Worm (Caenorhabditis elegans) whole organism, young adult: ENCODE data around the gene srd-13.
A peak's percentile ranks its signal among the peaks of the same experiment; 100 is the strongest.

Experiments
- B0019.2 ChIP-seq: fragments of 200-800 bp; sonication (Bioruptor generic); conservative IDR thresholded peaks from 2 replicates; pipeline ENCODE4 v1.3.6; 2022; ENCODE audit warnings: missing genetic modification reagents, missing genetic modification characterization, missing compliant biosample characterization
- C06A6.2 ChIP-seq: fragments of 200-800 bp; sonication (Bioruptor generic); conservative IDR thresholded peaks from 2 replicates; pipeline ENCODE4 v1.3.6; 2022; ENCODE audit warnings: missing genetic modification characterization, missing compliant biosample characterization
- C17E4.6 ChIP-seq: fragments of 200-800 bp; sonication (Bioruptor generic); IDR thresholded peaks from 2 replicates; pipeline ENCODE4 v1.3.6; 2022; ENCODE audit warnings: missing genetic modification reagents, missing genetic modification characterization, missing compliant biosample characterization
- F39B2.1 ChIP-seq: fragments of 200-800 bp; sonication (Bioruptor generic); IDR thresholded peaks from 2 replicates; pipeline ENCODE4 v1.3.6; 2022; ENCODE audit warnings: missing genetic modification reagents, missing genetic modification characterization, missing compliant biosample characterization
- F57A8.1 ChIP-seq: fragments of 200-800 bp; sonication (Bioruptor generic); optimal IDR thresholded peaks from 2 replicates; lab custom pipeline; 2018; ENCODE audit warnings: mild to moderate bottlenecking, missing genetic modification characterization, moderate library complexity, missing compliant biosample characterization
- K12H6.12 ChIP-seq: fragments of 200-800 bp; sonication (Bioruptor generic); optimal IDR thresholded peaks from 2 replicates; lab custom pipeline; 2018; ENCODE audit warnings: mild to moderate bottlenecking, missing genetic modification characterization, missing compliant biosample characterization
- Y53G8AR.9 ChIP-seq: fragments of 200-800 bp; sonication (Bioruptor generic); conservative IDR thresholded peaks from 2 replicates; pipeline ENCODE4 v1.3.6; 2022; ENCODE audit warnings: missing genetic modification reagents, missing genetic modification characterization, missing compliant biosample characterization
- Y56A3A.18 ChIP-seq: fragments of 200-800 bp; sonication (Bioruptor generic); IDR thresholded peaks from 2 replicates; pipeline ENCODE4 v1.3.6; 2022; ENCODE audit warnings: missing genetic modification reagents, missing genetic modification characterization, missing compliant biosample characterization
- Y67H2A.10 ChIP-seq: fragments of 200-800 bp; sonication (Bioruptor generic); conservative IDR thresholded peaks from 2 replicates; pipeline ENCODE4 v1.3.6; 2022; ENCODE audit warnings: missing genetic modification reagents, missing genetic modification characterization, missing compliant biosample characterization
- Y79H2A.3 ChIP-seq: fragments of 200-800 bp; sonication (Bioruptor generic); conservative IDR thresholded peaks from 2 replicates; pipeline ENCODE4 v1.3.6; 2022; ENCODE audit warnings: missing genetic modification reagents, missing genetic modification characterization, missing compliant biosample characterization
- aptf-3 ChIP-seq: fragments of 200-800 bp; sonication (Bioruptor generic); IDR thresholded peaks from 2 replicates; pipeline ENCODE4 v1.3.6; 2022; ENCODE audit warnings: missing genetic modification characterization, missing compliant biosample characterization
- attf-5 ChIP-seq: fragments of 200-800 bp; sonication (Bioruptor generic); optimal IDR thresholded peaks from 2 replicates; lab custom pipeline; 2018; ENCODE audit warnings: mild to moderate bottlenecking, missing genetic modification characterization, missing compliant biosample characterization
- cebp-1 ChIP-seq, 2 experiments: fragments of 200-800 bp in 1 of 2; sonication (Bioruptor generic) in 1 of 2; sonication (generic microtip) in 1 of 2; IDR thresholded peaks in 1 of 2; optimal IDR thresholded peaks in 1 of 2; 2 replicates each; pipeline versions ENCODE4 v1.3.6 to Lab custom; 2017 to 2022; ENCODE audit warnings: missing compliant biosample characterization in 2 of 2, missing genetic modification characterization in 2 of 2, mild to moderate bottlenecking in 1 of 2, missing genetic modification reagents in 1 of 2, moderate library complexity in 1 of 2
- ceh-40 ChIP-seq: fragments of 200-800 bp; sonication (Bioruptor generic); IDR thresholded peaks from 2 replicates; pipeline ENCODE4 v1.3.6; 2022; ENCODE audit warnings: missing genetic modification characterization, missing compliant biosample characterization
- ceh-79 ChIP-seq: sonication (generic microtip); optimal IDR thresholded peaks from 2 replicates; lab custom pipeline; 2017; ENCODE audit warnings: mild to moderate bottlenecking, missing genetic modification characterization, missing compliant biosample characterization
- dpl-1 ChIP-seq: fragments of 150-350 bp; optimal IDR thresholded peaks from 2 replicates; lab custom pipeline; 2014; ENCODE audit warnings: missing biosample characterization, missing genetic modification reagents, missing genetic modification characterization
- efl-1 ChIP-seq: fragments of 150-350 bp; optimal IDR thresholded peaks from 2 replicates; lab custom pipeline; 2014; ENCODE audit warnings: missing biosample characterization, missing genetic modification reagents, missing genetic modification characterization
- egrh-3 ChIP-seq: fragments of 200-800 bp; sonication (Bioruptor generic); IDR thresholded peaks from 2 replicates; pipeline ENCODE4 v1.3.6; 2022; ENCODE audit warnings: missing genetic modification reagents, missing genetic modification characterization, missing compliant biosample characterization
- ets-4 ChIP-seq: fragments of 200-800 bp; sonication (Bioruptor generic); optimal IDR thresholded peaks from 2 replicates; lab custom pipeline; 2018; ENCODE audit warnings: mild to moderate bottlenecking, missing genetic modification characterization, missing compliant biosample characterization
- gei-17 ChIP-seq: fragments of 200-800 bp; sonication (Bioruptor generic); optimal IDR thresholded peaks from 2 replicates; lab custom pipeline; 2018; ENCODE audit warnings: mild to moderate bottlenecking, missing genetic modification characterization, missing compliant biosample characterization
- hlh-12 ChIP-seq: sonication (generic microtip); optimal IDR thresholded peaks from 2 replicates; lab custom pipeline; 2016; ENCODE audit warnings: missing genetic modification characterization, missing compliant biosample characterization
- hmg-1.2 ChIP-seq: fragments of 200-800 bp; sonication (Bioruptor generic); IDR thresholded peaks from 2 replicates; pipeline ENCODE4 v1.3.6; 2022; ENCODE audit warnings: missing genetic modification reagents, missing genetic modification characterization, missing compliant biosample characterization
- hmg-20 ChIP-seq: fragments of 200-800 bp; sonication (Bioruptor generic); IDR thresholded peaks from 2 replicates; pipeline ENCODE4 v1.3.6; 2022; ENCODE audit warnings: missing genetic modification reagents, missing genetic modification characterization, missing compliant biosample characterization
- lin-26 ChIP-seq: fragments of 200-800 bp; sonication (Bioruptor generic); IDR thresholded peaks from 2 replicates; pipeline ENCODE4 v1.3.6; 2022; ENCODE audit warnings: missing genetic modification reagents, missing genetic modification characterization, missing compliant biosample characterization
- lin-35 ChIP-seq, 3 experiments: fragments of 150-350 bp in 2 of 3; sonication (generic microtip) in 1 of 3; optimal IDR thresholded peaks; 2 replicates each; lab custom pipeline; 2014 to 2018; ENCODE audit warnings: missing biosample characterization in 3 of 3, missing genetic modification characterization in 3 of 3, missing genetic modification reagents in 3 of 3
- lin-40 ChIP-seq: sonication (generic microtip); optimal IDR thresholded peaks from 2 replicates; lab custom pipeline; 2016; ENCODE audit warnings: missing genetic modification characterization, mild to moderate bottlenecking, missing compliant biosample characterization, missing genotype, missing genetic modification reagents
- lsl-1 ChIP-seq: fragments of 200-800 bp; sonication (Bioruptor generic); optimal IDR thresholded peaks from 2 replicates; lab custom pipeline; 2018; ENCODE audit warnings: mild to moderate bottlenecking, missing genetic modification characterization, moderate library complexity, missing compliant biosample characterization
- lsy-27 ChIP-seq: sonication (generic microtip); optimal IDR thresholded peaks from 2 replicates; lab custom pipeline; 2017; ENCODE audit warnings: missing genetic modification characterization, mild to moderate bottlenecking, missing compliant biosample characterization, antibody characterized with exemption, missing genotype, borderline replicate concordance; ENCODE audit not compliant: insufficient read depth
- madf-6 ChIP-seq: fragments of 200-800 bp; sonication (Bioruptor generic); IDR thresholded peaks from 2 replicates; pipeline ENCODE4 v1.3.6; 2022; ENCODE audit warnings: missing genetic modification reagents, missing genetic modification characterization, missing compliant biosample characterization
- madf-8 ChIP-seq: fragments of 200-800 bp; sonication (Bioruptor generic); conservative IDR thresholded peaks from 2 replicates; pipeline ENCODE4 v1.3.6; 2022; ENCODE audit warnings: missing genetic modification reagents, missing genetic modification characterization, missing compliant biosample characterization
- nhr-80 ChIP-seq: sonication (generic microtip); optimal IDR thresholded peaks from 2 replicates; lab custom pipeline; 2016; ENCODE audit warnings: missing genetic modification characterization, missing compliant biosample characterization
- pbrm-1 ChIP-seq: fragments of 200-800 bp; sonication (Bioruptor generic); IDR thresholded peaks from 2 replicates; pipeline ENCODE4 v1.3.6; 2022; ENCODE audit warnings: missing genetic modification reagents, missing genetic modification characterization, missing compliant biosample characterization
- sea-2 ChIP-seq: fragments of 200-800 bp; sonication (Bioruptor generic); IDR thresholded peaks from 2 replicates; pipeline ENCODE4 v1.3.6; 2022; ENCODE audit warnings: missing genetic modification characterization, missing compliant biosample characterization
- snpc-3.4 ChIP-seq: sonication (generic microtip); optimal IDR thresholded peaks from 2 replicates; lab custom pipeline; 2017; ENCODE audit warnings: missing genetic modification characterization, mild to moderate bottlenecking, missing compliant biosample characterization, antibody characterized with exemption, moderate library complexity, missing genotype, missing genetic modification reagents
- somi-1 ChIP-seq: fragments of 200-800 bp; sonication (Bioruptor generic); optimal IDR thresholded peaks from 2 replicates; lab custom pipeline; 2018; ENCODE audit warnings: mild to moderate bottlenecking, missing genetic modification characterization, missing compliant biosample characterization
- sptf-2 ChIP-seq: fragments of 200-800 bp; sonication (Bioruptor generic); optimal IDR thresholded peaks from 2 replicates; lab custom pipeline; 2018; ENCODE audit warnings: mild to moderate bottlenecking, missing genetic modification characterization, missing compliant biosample characterization
- tlf-1 ChIP-seq: fragments of 200-800 bp; sonication (Bioruptor generic); optimal IDR thresholded peaks from 2 replicates; lab custom pipeline; 2018; ENCODE audit warnings: mild to moderate bottlenecking, missing genetic modification characterization, missing compliant biosample characterization
- zim-3 ChIP-seq: sonication (generic microtip); optimal IDR thresholded peaks from 2 replicates; lab custom pipeline; 2017; ENCODE audit warnings: mild to moderate bottlenecking, missing genetic modification characterization, moderate library complexity, missing compliant biosample characterization
- ztf-3 ChIP-seq: fragments of 200-800 bp; sonication (Bioruptor generic); optimal IDR thresholded peaks from 2 replicates; lab custom pipeline; 2018; ENCODE audit warnings: mild to moderate bottlenecking, missing genetic modification characterization, missing compliant biosample characterization

srd-13 gene

ce11 chrIV:5674435-5674834, 39.0 kb upstream of the srd-13 start, which contains the start of gene srd-5:
Gene srd-5, minus strand, starts transcription at chrIV:5674535.
- no peak for TF ChIP-seq sptf-2 (GFP tag; lab: Kevin White, UChicago)

- no peak for TF ChIP-seq lsy-27 (tag; lab: Kevin White, UChicago)
- TF ChIP-seq sea-2 (GFP tag; lab: Robert Waterston, UW), result no peak
These were observed 35.9 kb upstream of the srd-13 start for ce11 chrIV:5671325-5671724.

- TF ChIP-seq lin-26 (GFP tag; lab: Robert Waterston, UW) (no peak), ceh-79 (tag; lab: Kevin White, UChicago) (no peak), ceh-40 (no peak), ets-4 (GFP tag; lab: Kevin White, UChicago) (no peak), egrh-3 (no peak), hlh-12 (tag; lab: Kevin White, UChicago) (no peak), snpc-3.4 (tag; lab: Kevin White, UChicago) (no peak), K12H6.12 (tag; lab: Kevin White, UChicago) (no peak), F57A8.1 (GFP tag; lab: Kevin White, UChicago) (no peak), lin-40 (tag; lab: Kevin White, UChicago) (no peak), C17E4.6 (GFP tag; lab: Robert Waterston, UW) (no peak), C06A6.2 (GFP tag; lab: Robert Waterston, UW) (no peak), ztf-3 (GFP tag; lab: Kevin White, UChicago) (no peak), Y67H2A.10 (GFP tag; lab: Robert Waterston, UW) (no peak), hmg-20 (GFP tag; lab: Robert Waterston, UW) (no peak), aptf-3 (GFP tag; lab: Robert Waterston, UW) (no peak), F39B2.1 (GFP tag; lab: Robert Waterston, UW) (no peak)
These were observed 34.0 kb upstream of the srd-13 start, which contains the start of gene T19E7.6 for ce11 chrIV:5669459-5669858. Gene T19E7.6, minus strand, starts transcription at chrIV:5669503.

ce11 chrIV:5667191-5667590, 31.7 kb upstream of the srd-13 start:
- no peak for TF ChIP-seq B0019.2
- TF ChIP-seq nhr-80 (tag; lab: Kevin White, UChicago), result peak; percentile 5
- TF ChIP-seq efl-1 (GFP tag; lab: Kevin White, UChicago), result no peak
- no peak for TF ChIP-seq zim-3 (tag; lab: Kevin White, UChicago)
- TF ChIP-seq cebp-1 (GFP tag; IDR thresholded peaks at IDR 0.05; lab: Robert Waterston, UW), result no peak
- peak; percentile 19 for TF ChIP-seq cebp-1 (tag; optimal IDR thresholded peaks at IDR 0.05; lab: Kevin White, UChicago)
- peak; percentile 19; the same call in 1 of the 2 replicates for TF ChIP-seq hmg-1.2 (GFP tag; lab: Robert Waterston, UW)
- TF ChIP-seq tlf-1 (GFP tag; lab: Kevin White, UChicago), result no peak

ce11 chrIV:5666115-5667028, 30.9 kb upstream of the srd-13 start:
- peak; percentile 89 for TF ChIP-seq madf-6 (GFP tag; lab: Robert Waterston, UW)
- no peak for TF ChIP-seq Y79H2A.3 (GFP tag; lab: Robert Waterston, UW)
- peak; percentile 73 for TF ChIP-seq dpl-1 (GFP tag; lab: Kevin White, UChicago)
- peak; percentile 71 for TF ChIP-seq madf-8 (GFP tag; lab: Robert Waterston, UW)
- TF ChIP-seq pbrm-1 (GFP tag; lab: Robert Waterston, UW), result 0 out of 2 replicates have a peak, but pooled peaks have one; percentile 20
- peak; percentile 87 for TF ChIP-seq lsl-1 (GFP tag; lab: Kevin White, UChicago)
- TF ChIP-seq lin-35 (GFP tag; optimal IDR thresholded peaks at IDR 0.05; lab: Kevin White, UChicago), result peak in 1 of 3 experiments; percentile 9
- peak; percentile 48 for TF ChIP-seq somi-1 (GFP tag; lab: Kevin White, UChicago)
- no peak for TF ChIP-seq gei-17 (GFP tag; lab: Kevin White, UChicago)
- TF ChIP-seq Y56A3A.18, result no peak
- peak; percentile 32; the same call in 1 of the 2 replicates for TF ChIP-seq hmg-1.2 (GFP tag; lab: Robert Waterston, UW)
- peak; percentile 76 for TF ChIP-seq efl-1 (GFP tag; lab: Kevin White, UChicago)
- TF ChIP-seq Y53G8AR.9, result no peak
- no peak for TF ChIP-seq attf-5
